Fruit fly (Drosophila melanogaster) whole organism: ENCODE results near the gene Mtp.

Experiments used
- CG8478 ChIP-seq: fragments of >200 bp; optimal IDR thresholded peaks from 2 replicates; lab custom pipeline; 2018; ENCODE audit warnings: inconsistent platforms
- Dll ChIP-seq: fragments of >200 bp; optimal IDR thresholded peaks from 2 replicates; lab custom pipeline; 2017
- pan ChIP-seq: fragments of >200 bp; optimal IDR thresholded peaks from 2 replicates; lab custom pipeline; 2017
- psq ChIP-seq: fragments of >200 bp; optimal IDR thresholded peaks from 2 replicates; lab custom pipeline; 2017
- usp ChIP-seq: fragments of >200 bp; optimal IDR thresholded peaks from 2 replicates; lab custom pipeline; 2017; ENCODE audit warnings: missing biosample characterization, missing genetic modification characterization, mixed read lengths

DNA sequence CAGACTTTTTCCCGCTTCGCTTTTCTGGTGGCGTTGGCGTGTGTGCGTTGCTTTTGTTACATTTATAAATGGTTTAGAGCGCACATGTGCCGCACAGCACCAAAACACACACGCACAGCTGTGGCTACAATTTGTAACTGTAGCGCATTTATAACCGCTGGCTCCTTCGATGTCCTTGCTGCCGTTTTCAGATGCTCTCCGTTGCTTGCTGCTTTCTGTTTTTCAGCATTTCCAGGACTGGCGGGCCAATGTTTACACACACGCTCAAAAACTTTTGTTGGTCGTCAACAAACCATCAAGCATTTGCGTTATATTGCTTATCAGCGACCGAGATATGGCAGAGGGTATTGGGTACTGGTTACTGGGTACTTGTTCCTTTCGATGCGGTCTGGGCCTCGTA lies 46.1 kb upstream of the Mtp start:
- TF ChIP-seq usp (GFP tag; lab: Kevin White, UChicago): no peak
- no peak for TF ChIP-seq pan (lab: Kevin White, UChicago)
- no peak for TF ChIP-seq psq (lab: Kevin White, UChicago)
- no peak for TF ChIP-seq Dll (lab: Kevin White, UChicago)
- TF ChIP-seq CG8478 (lab: Kevin White, UChicago): no peak
